Worm (Caenorhabditis elegans): ENCODE measurements around the gene gana-1.

Gene gana-1

DNA sequence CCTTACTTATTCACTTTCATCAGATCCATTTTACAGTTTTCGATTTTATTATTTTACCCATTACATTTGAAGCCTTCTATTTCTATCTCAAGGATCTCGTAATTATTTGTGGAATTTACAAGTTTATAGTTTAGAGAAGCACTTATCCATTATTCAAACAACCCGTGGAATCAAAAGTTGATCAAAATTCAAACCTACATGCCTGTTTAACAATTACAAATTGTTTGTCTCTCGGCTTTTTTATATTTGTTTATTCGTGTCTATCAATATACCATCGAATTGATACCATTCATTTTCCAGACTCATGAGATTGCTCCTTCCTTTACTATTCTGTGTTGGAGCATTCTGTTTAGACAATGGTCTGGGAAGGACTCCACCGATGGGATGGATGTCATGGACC lies at the start of gene gana-1:
Gene gana-1, plus strand, starts transcription at position 301 of the 400 bp plus-strand sequence.
- TF ChIP-seq lsy-2 (tag; optimal IDR thresholded peaks at IDR 0.05), result no peak
- TF ChIP-seq unc-55 (GFP tag; optimal IDR thresholded peaks at IDR 0.05), result no peak
- TF ChIP-seq elt-1 (tag; optimal IDR thresholded peaks at IDR 0.05), result no peak
- TF ChIP-seq gmeb-1 (tag; optimal IDR thresholded peaks at IDR 0.05), result no peak
- TF ChIP-seq F13H6.1 (tag; optimal IDR thresholded peaks at IDR 0.05), result no peak
- TF ChIP-seq crh-2 (tag; optimal IDR thresholded peaks at IDR 0.05), result no peak
- TF ChIP-seq mdl-1 (tag; optimal IDR thresholded peaks at IDR 0.05), result no peak
- TF ChIP-seq skn-1 (tag; optimal IDR thresholded peaks at IDR 0.05), result no peak
- no peak for TF ChIP-seq unc-62 (GFP tag; optimal IDR thresholded peaks at IDR 0.05)
- no peak for TF ChIP-seq sem-4 (tag; optimal IDR thresholded peaks at IDR 0.05)
- no peak for TF ChIP-seq peb-1 (tag; optimal IDR thresholded peaks at IDR 0.05)
- no peak for TF ChIP-seq elt-3 (tag; optimal IDR thresholded peaks at IDR 0.05)
- no peak for TF ChIP-seq ztf-1 (GFP tag; conservative IDR thresholded peaks at IDR 0.05)
- no peak for TF ChIP-seq ztf-11 (tag; optimal IDR thresholded peaks at IDR 0.05)
- no peak for TF ChIP-seq nhr-25 (tag; optimal IDR thresholded peaks at IDR 0.05)
- TF ChIP-seq nhr-77 (tag; optimal IDR thresholded peaks at IDR 0.05), result no peak
- TF ChIP-seq blmp-1 (tag; optimal IDR thresholded peaks at IDR 0.05; ENCODE audit: insufficient read depth), result no peak
- no peak for TF ChIP-seq R02D3.7 (tag; optimal IDR thresholded peaks at IDR 0.05)
- no peak for TF ChIP-seq ama-1 (optimal IDR thresholded peaks at IDR 0.05)
- no peak for TF ChIP-seq mbf-1 (tag; optimal IDR thresholded peaks at IDR 0.05)

- no peak for TF ChIP-seq ztf-1 (GFP tag; conservative IDR thresholded peaks at IDR 0.05)
- no peak for TF ChIP-seq C34F6.9 (tag; optimal IDR thresholded peaks at IDR 0.05)
- TF ChIP-seq ztf-4 (tag; optimal IDR thresholded peaks at IDR 0.05), result peak; percentile 4
- TF ChIP-seq lin-11 (tag; optimal IDR thresholded peaks at IDR 0.05), result no peak
- no peak for TF ChIP-seq unc-62 (GFP tag; optimal IDR thresholded peaks at IDR 0.05)
Observed at ce11 chrV:12037889-12038288, 49.1 kb upstream of the gana-1 start.

- TF ChIP-seq egl-27 (tag; optimal IDR thresholded peaks at IDR 0.05) (no peak), fos-1 (tag; optimal IDR thresholded peaks at IDR 0.05) (no peak), gmeb-1 (tag; optimal IDR thresholded peaks at IDR 0.05) (no peak), unc-62 (GFP tag; optimal IDR thresholded peaks at IDR 0.05) (no peak), Y55F3AM.14 (GFP tag; optimal IDR thresholded peaks at IDR 0.05) (peak; percentile 2), ZK546.5 (tag; optimal IDR thresholded peaks at IDR 0.05) (no peak), zag-1 (tag; optimal IDR thresholded peaks at IDR 0.05) (no peak), ceh-82 (tag; optimal IDR thresholded peaks at IDR 0.05) (no peak), C34F6.9 (tag; optimal IDR thresholded peaks at IDR 0.05) (no peak), alr-1 (tag; optimal IDR thresholded peaks at IDR 0.05) (no peak), nhr-23 (tag; optimal IDR thresholded peaks at IDR 0.05) (no peak), unc-55 (GFP tag; optimal IDR thresholded peaks at IDR 0.05) (peak; percentile 59), nhr-21 (tag; optimal IDR thresholded peaks at IDR 0.05) (no peak), nhr-129 (tag; optimal IDR thresholded peaks at IDR 0.05) (peak; percentile 11), lsy-2 (tag; optimal IDR thresholded peaks at IDR 0.05) (no peak), skn-1 (tag; optimal IDR thresholded peaks at IDR 0.05) (no peak), R02D3.7 (tag; optimal IDR thresholded peaks at IDR 0.05) (no peak)
Observed at ce11 chrV:12038317-12038716, 48.7 kb upstream of the gana-1 start.

ce11 chrV:12038783-12039182 lies 48.3 kb upstream of the gana-1 start:
- TF ChIP-seq ama-1 (optimal IDR thresholded peaks at IDR 0.05), result peak; percentile 65
- peak; percentile 7 for TF ChIP-seq F13H6.1 (tag; optimal IDR thresholded peaks at IDR 0.05)
- TF ChIP-seq sma-9 (GFP tag; optimal IDR thresholded peaks at IDR 0.05), result no peak
- TF ChIP-seq sma-9 (tag; optimal IDR thresholded peaks at IDR 0.05), result no peak
- TF ChIP-seq lin-11 (tag; optimal IDR thresholded peaks at IDR 0.05), result peak; percentile 32
- peak; percentile 12 for TF ChIP-seq unc-55 (GFP tag; optimal IDR thresholded peaks at IDR 0.05)
- peak; percentile 33 for TF ChIP-seq C34F6.9 (tag; optimal IDR thresholded peaks at IDR 0.05)
- no peak for TF ChIP-seq nhr-21 (tag; optimal IDR thresholded peaks at IDR 0.05)
- no peak for TF ChIP-seq sem-4 (tag; optimal IDR thresholded peaks at IDR 0.05)
- peak; percentile 29 for TF ChIP-seq nhr-129 (tag; optimal IDR thresholded peaks at IDR 0.05)

DNA sequence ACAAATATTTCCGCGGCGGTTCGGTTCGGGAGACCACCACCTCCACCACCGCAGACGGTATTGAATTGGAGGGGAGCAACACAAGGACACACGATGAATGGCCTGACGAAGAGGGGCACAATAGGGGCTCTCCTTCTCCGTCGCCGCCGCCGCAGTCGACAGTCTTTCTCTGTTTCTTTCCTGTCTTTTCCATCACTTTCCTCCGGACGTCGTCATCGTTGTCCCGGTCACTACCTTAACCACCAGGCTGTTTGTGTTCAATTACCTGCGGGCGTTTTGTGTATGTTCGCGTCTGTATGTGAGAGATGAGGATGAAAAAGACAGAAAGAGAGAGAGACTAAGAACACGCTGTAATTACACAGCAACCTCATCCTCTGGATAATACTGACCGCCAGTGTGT lies 47.3 kb upstream of the gana-1 start:
- TF ChIP-seq nhr-25 (tag; optimal IDR thresholded peaks at IDR 0.05) (peak; percentile 24), sma-9 (GFP tag; optimal IDR thresholded peaks at IDR 0.05) (no peak), sma-9 (tag; optimal IDR thresholded peaks at IDR 0.05) (no peak)
